Fruit fly (Drosophila melanogaster) whole organism, embryonic: ENCODE results near the gene mh.
A peak's percentile ranks its signal among the peaks of the same experiment; 100 is the strongest.

Experiments used
- Ada2b ChIP-seq: fragments of 200-800 bp; sonication (Bioruptor generic); IDR thresholded peaks from 2 replicates; pipeline ENCODE4 v1.3.6; 2022; ENCODE audit warnings: missing biosample characterization, missing genetic modification characterization
- CG10274 ChIP-seq: fragments of 200-800 bp; sonication (Bioruptor generic); optimal IDR thresholded peaks from 3 replicates; lab custom pipeline; 2017; ENCODE audit warnings: missing biosample characterization, mild to moderate bottlenecking, missing genetic modification characterization
- CG10321 ChIP-seq: fragments of 200-800 bp; sonication (Bioruptor generic); IDR thresholded peaks from 2 replicates; pipeline ENCODE4 v1.3.6; 2022; ENCODE audit warnings: missing biosample characterization, missing genetic modification characterization
- CG11504 ChIP-seq: fragments of 200-800 bp; sonication (Bioruptor generic); optimal IDR thresholded peaks from 3 replicates; lab custom pipeline; 2019; ENCODE audit warnings: missing biosample characterization, mild to moderate bottlenecking, missing genetic modification characterization, moderate library complexity
- CG11560 ChIP-seq: fragments of 200-800 bp; sonication (Bioruptor generic); IDR thresholded peaks from 3 replicates; pipeline ENCODE4 v1.3.6; 2022; ENCODE audit warnings: missing biosample characterization, missing genetic modification characterization
- CG11695 ChIP-seq: fragments of 200-800 bp; sonication (Bioruptor generic); IDR thresholded peaks from 3 replicates; pipeline ENCODE4 v1.3.6; 2022; ENCODE audit warnings: missing biosample characterization, missing genetic modification characterization
- CG12236 ChIP-seq: fragments of 200-800 bp; sonication (Bioruptor generic); optimal IDR thresholded peaks from 2 replicates; lab custom pipeline; 2016; ENCODE audit warnings: missing biosample characterization, missing genetic modification characterization
- CG14050 ChIP-seq: fragments of 200-800 bp; sonication (Bioruptor generic); IDR thresholded peaks from 3 replicates; pipeline ENCODE4 v1.3.6; 2022; ENCODE audit warnings: missing biosample characterization, missing genetic modification characterization
- CG1602 ChIP-seq: fragments of 200-800 bp; sonication (Bioruptor generic); optimal IDR thresholded peaks from 3 replicates; lab custom pipeline; 2016; ENCODE audit warnings: missing biosample characterization, missing genetic modification characterization
- CG1603 ChIP-seq: fragments of 200-800 bp; sonication (Bioruptor generic); optimal IDR thresholded peaks from 2 replicates; lab custom pipeline; 2019; ENCODE audit warnings: missing biosample characterization, mild to moderate bottlenecking, missing genetic modification characterization, moderate library complexity
- CG1647 ChIP-seq: fragments of 200-800 bp; sonication (Bioruptor generic); optimal IDR thresholded peaks from 3 replicates; lab custom pipeline; 2016; ENCODE audit warnings: missing biosample characterization, missing genetic modification characterization
- CG17328 ChIP-seq: fragments of 200-800 bp; sonication (Bioruptor generic); IDR thresholded peaks from 2 replicates; pipeline ENCODE4 v1.3.6; 2022; ENCODE audit warnings: missing biosample characterization, missing genetic modification characterization
- CG2678 ChIP-seq: fragments of 200-800 bp; sonication (Bioruptor generic); optimal IDR thresholded peaks from 3 replicates; lab custom pipeline; 2019; ENCODE audit warnings: missing biosample characterization, mild to moderate bottlenecking, missing genetic modification characterization, moderate library complexity
- CG30403 ChIP-seq: fragments of 200-800 bp; sonication (Bioruptor generic); optimal IDR thresholded peaks from 3 replicates; lab custom pipeline; 2016; ENCODE audit warnings: missing biosample characterization, missing genetic modification characterization
- CG3847 ChIP-seq: fragments of 200-800 bp; sonication (Bioruptor generic); IDR thresholded peaks from 2 replicates; pipeline ENCODE4 v1.3.6; 2022; ENCODE audit warnings: missing biosample characterization, missing genetic modification characterization
- CG43689 ChIP-seq: fragments of 200-800 bp; sonication (Bioruptor generic); IDR thresholded peaks from 2 replicates; pipeline ENCODE4 v1.3.6; 2022; ENCODE audit warnings: missing biosample characterization, missing genetic modification characterization
- CG6689 ChIP-seq: fragments of 200-800 bp; sonication (Bioruptor generic); IDR thresholded peaks from 2 replicates; pipeline ENCODE4 v1.3.6; 2022; ENCODE audit warnings: missing biosample characterization, missing genetic modification characterization
- CG9437 ChIP-seq: fragments of 200-800 bp; sonication (Bioruptor generic); optimal IDR thresholded peaks from 2 replicates; lab custom pipeline; 2018; ENCODE audit warnings: missing biosample characterization, mild to moderate bottlenecking, missing genetic modification characterization
- CG9932 ChIP-seq: fragments of 200-800 bp; sonication (Bioruptor generic); IDR thresholded peaks from 2 replicates; pipeline ENCODE4 v1.3.6; 2022; ENCODE audit warnings: missing biosample characterization, missing genetic modification characterization
- CTCF ChIP-seq: fragments of 200-800 bp; sonication (Bioruptor generic); optimal IDR thresholded peaks from 2 replicates; lab custom pipeline; 2017; ENCODE audit warnings: missing biosample characterization, mild to moderate bottlenecking, missing genetic modification characterization, moderate library complexity
- Dad ChIP-seq: fragments of 200-800 bp; sonication (Bioruptor generic); optimal IDR thresholded peaks from 3 replicates; lab custom pipeline; 2016; ENCODE audit warnings: missing biosample characterization, missing genetic modification characterization
- Dp ChIP-seq: fragments of 200-800 bp; sonication (Bioruptor generic); optimal IDR thresholded peaks from 2 replicates; lab custom pipeline; 2018; ENCODE audit warnings: missing biosample characterization, mild to moderate bottlenecking, missing genetic modification characterization, moderate library complexity
- Fer2 ChIP-seq: fragments of 200-800 bp; sonication (Bioruptor generic); optimal IDR thresholded peaks from 2 replicates; lab custom pipeline; 2018; ENCODE audit warnings: missing biosample characterization, mild to moderate bottlenecking, missing genetic modification characterization, moderate library complexity
- Gsc ChIP-seq: fragments of 200-800 bp; sonication (Bioruptor generic); IDR thresholded peaks from 2 replicates; pipeline ENCODE4 v1.3.6; 2022; ENCODE audit warnings: missing biosample characterization, missing genetic modification characterization
- Hmr ChIP-seq: fragments of 200-800 bp; sonication (Bioruptor generic); optimal IDR thresholded peaks from 3 replicates; lab custom pipeline; 2017; ENCODE audit warnings: mild to moderate bottlenecking, missing biosample characterization, missing genetic modification reagents, missing genetic modification characterization
- Hr3 ChIP-seq: fragments of 200-800 bp; sonication (Bioruptor generic); optimal IDR thresholded peaks from 3 replicates; lab custom pipeline; 2016; ENCODE audit warnings: missing biosample characterization, missing genetic modification characterization
- Hr39 ChIP-seq: fragments of >200 bp; optimal IDR thresholded peaks from 2 replicates; lab custom pipeline; 2017
- Nf-YB ChIP-seq: fragments of 200-800 bp; sonication (Bioruptor generic); optimal IDR thresholded peaks from 3 replicates; lab custom pipeline; 2019; ENCODE audit warnings: missing biosample characterization, mild to moderate bottlenecking, missing genetic modification characterization, moderate library complexity
- Ptx1 ChIP-seq: fragments of 200-800 bp; sonication (Bioruptor generic); IDR thresholded peaks from 2 replicates; pipeline ENCODE4 v1.3.6; 2022; ENCODE audit warnings: missing biosample characterization, missing genetic modification characterization
- ab ChIP-seq: fragments of 200-800 bp; sonication (Bioruptor generic); optimal IDR thresholded peaks from 2 replicates; lab custom pipeline; 2016; ENCODE audit warnings: missing biosample characterization, missing genetic modification characterization
- ara ChIP-seq: fragments of 200-800 bp; sonication (Bioruptor generic); IDR thresholded peaks from 2 replicates; pipeline ENCODE4 v1.3.6; 2022; ENCODE audit warnings: missing biosample characterization, missing genetic modification characterization
- dmrt99B ChIP-seq: fragments of 200-800 bp; sonication (Bioruptor generic); optimal IDR thresholded peaks from 2 replicates; lab custom pipeline; 2018; ENCODE audit warnings: missing biosample characterization, mild to moderate bottlenecking, missing genetic modification characterization, moderate library complexity
- ems ChIP-seq: fragments of 200-800 bp; sonication (Bioruptor generic); optimal IDR thresholded peaks from 3 replicates; lab custom pipeline; 2016; ENCODE audit warnings: missing biosample characterization, missing genetic modification characterization
- fd3F ChIP-seq: fragments of 200-800 bp; sonication (Bioruptor generic); optimal IDR thresholded peaks from 2 replicates; lab custom pipeline; 2018; ENCODE audit warnings: missing biosample characterization, mild to moderate bottlenecking, missing genetic modification characterization, moderate library complexity
- gce ChIP-seq: fragments of 200-800 bp; sonication (Bioruptor generic); IDR thresholded peaks from 3 replicates; pipeline ENCODE4 v1.3.6; 2022; ENCODE audit warnings: missing biosample characterization, missing genetic modification characterization
- gro ChIP-seq: fragments of 200-800 bp; sonication (Bioruptor generic); optimal IDR thresholded peaks from 2 replicates; lab custom pipeline; 2016; ENCODE audit warnings: missing biosample characterization, missing genetic modification characterization
- jigr1 ChIP-seq: fragments of 200-800 bp; sonication (Bioruptor generic); IDR thresholded peaks from 3 replicates; pipeline ENCODE4 v1.3.6; 2022; ENCODE audit warnings: missing biosample characterization, missing genetic modification characterization
- jumu ChIP-seq: fragments of 200-800 bp; sonication (Bioruptor generic); optimal IDR thresholded peaks from 3 replicates; lab custom pipeline; 2016; ENCODE audit warnings: missing biosample characterization, missing genetic modification characterization
- lov ChIP-seq, 2 experiments: fragments of 200-800 bp in 1 of 2; fragments of >200 bp in 1 of 2; sonication (Bioruptor generic) in 1 of 2; IDR thresholded peaks in 1 of 2; optimal IDR thresholded peaks in 1 of 2; 2 replicates in 1 of 2; 3 replicates in 1 of 2; pipeline versions ENCODE4 v1.3.6 to Lab custom; 2017 to 2022; ENCODE audit warnings: missing biosample characterization in 1 of 2, missing genetic modification characterization in 1 of 2
- pfk ChIP-seq: fragments of 200-800 bp; sonication (Bioruptor generic); optimal IDR thresholded peaks from 2 replicates; lab custom pipeline; 2018; ENCODE audit warnings: missing biosample characterization, mild to moderate bottlenecking, missing genetic modification characterization, moderate library complexity
- pho ChIP-seq: fragments of 200-800 bp; sonication (Bioruptor generic); optimal IDR thresholded peaks from 2 replicates; lab custom pipeline; 2016; ENCODE audit warnings: missing biosample characterization, missing genetic modification characterization
- pita ChIP-seq: fragments of 200-800 bp; sonication (Bioruptor generic); optimal IDR thresholded peaks from 2 replicates; lab custom pipeline; 2017; ENCODE audit warnings: missing biosample characterization, mild to moderate bottlenecking, missing genetic modification characterization
- run ChIP-seq: fragments of 200-800 bp; sonication (Bioruptor generic); optimal IDR thresholded peaks from 3 replicates; lab custom pipeline; 2018; ENCODE audit warnings: missing biosample characterization, mild to moderate bottlenecking, missing genetic modification characterization
- sqz ChIP-seq: fragments of 200-800 bp; sonication (Bioruptor generic); optimal IDR thresholded peaks from 3 replicates; lab custom pipeline; 2018; ENCODE audit warnings: missing biosample characterization, mild to moderate bottlenecking, missing genetic modification characterization
- tgo ChIP-seq: fragments of 200-800 bp; sonication (Bioruptor generic); IDR thresholded peaks from 3 replicates; pipeline ENCODE4 v1.3.6; 2022; ENCODE audit warnings: missing biosample characterization, missing genetic modification characterization
- tx ChIP-seq: fragments of 200-800 bp; sonication (Bioruptor generic); optimal IDR thresholded peaks from 2 replicates; lab custom pipeline; 2016; ENCODE audit warnings: missing biosample characterization, missing genetic modification characterization
- vnd ChIP-seq: fragments of 200-800 bp; sonication (Bioruptor generic); IDR thresholded peaks from 3 replicates; pipeline ENCODE4 v1.3.6; 2022; ENCODE audit warnings: missing biosample characterization, missing genetic modification characterization; ENCODE audit not compliant: partially characterized antibody
- wek ChIP-seq: fragments of 200-800 bp; sonication (Bioruptor generic); optimal IDR thresholded peaks from 3 replicates; lab custom pipeline; 2018; ENCODE audit warnings: missing biosample characterization, mild to moderate bottlenecking, missing genetic modification characterization, moderate library complexity

mh gene

dm6 chrX:15462436-15462857 is 12.8 kb downstream of the mh start, which contains the start of the genes shtd, CG6294 and CG6299 (continued):
- no peak for TF ChIP-seq Hr3 (GFP tag; lab: Kevin White, UChicago)
- TF ChIP-seq CG1647 = no peak
- no peak for TF ChIP-seq pita (GFP tag; lab: Kevin White, UChicago)
- TF ChIP-seq Nf-YB = no peak
- TF ChIP-seq CG10274 (GFP tag; lab: Kevin White, UChicago) = no peak
- TF ChIP-seq Dad = no peak
- no peak for TF ChIP-seq Ada2b
- no peak for TF ChIP-seq ara
- no peak for TF ChIP-seq CG43689 (GFP tag; lab: Robert Waterston, UW)
- TF ChIP-seq CG3847 (GFP tag; lab: Robert Waterston, UW) = peak; percentile 59
- no peak for TF ChIP-seq CG10321 (GFP tag; lab: Robert Waterston, UW)
- no peak for TF ChIP-seq Gsc (GFP tag; lab: Robert Waterston, UW)
- TF ChIP-seq CG9437 (GFP tag; lab: Kevin White, UChicago) = no peak
- no peak for TF ChIP-seq Ptx1 (GFP tag; lab: Robert Waterston, UW)
- no peak for TF ChIP-seq run (tag; lab: Kevin White, UChicago)
- no peak for TF ChIP-seq fd3F (GFP tag; lab: Kevin White, UChicago)
- TF ChIP-seq jumu (GFP tag; lab: Kevin White, UChicago) = no peak
- TF ChIP-seq gce = no peak
- TF ChIP-seq tx (GFP tag; lab: Kevin White, UChicago) = no peak
- TF ChIP-seq CG14050 (GFP tag; lab: Robert Waterston, UW) = no peak
- TF ChIP-seq vnd (GFP tag; lab: Robert Waterston, UW) = peak; percentile 98
- no peak for TF ChIP-seq pfk (GFP tag; lab: Kevin White, UChicago)
- TF ChIP-seq wek (GFP tag; lab: Kevin White, UChicago) = no peak
- TF ChIP-seq Hmr (GFP tag; lab: Kevin White, UChicago) = no peak
- TF ChIP-seq gro (GFP tag; lab: Kevin White, UChicago) = no peak
- 0 out of 3 replicates have a peak, but pooled peaks have one; percentile 36 for TF ChIP-seq CG11560 (tag; lab: Robert Waterston, UW)
- no peak for TF ChIP-seq CG17328 (GFP tag; lab: Robert Waterston, UW)
- TF ChIP-seq Fer2 (tag; lab: Kevin White, UChicago) = no peak
- TF ChIP-seq lov (optimal IDR thresholded peaks at IDR 0.05; lab: Kevin White, UChicago) = no peak
- TF ChIP-seq lov (GFP tag; IDR thresholded peaks at IDR 0.05; lab: Robert Waterston, UW) = no peak
- TF ChIP-seq CTCF (GFP tag; lab: Kevin White, UChicago) = no peak
- TF ChIP-seq jigr1 (GFP tag; lab: Robert Waterston, UW) = no peak
- peak; percentile 1 for TF ChIP-seq pho (GFP tag; lab: Kevin White, UChicago)
- TF ChIP-seq ab = no peak
- TF ChIP-seq sqz (GFP tag; lab: Kevin White, UChicago) = no peak
- no peak for TF ChIP-seq CG1603 (tag; lab: Kevin White, UChicago)
- no peak for TF ChIP-seq Hr39 (lab: Kevin White, UChicago)
- no peak for TF ChIP-seq CG12236 (GFP tag; lab: Kevin White, UChicago)
- peak; percentile 13 for TF ChIP-seq ems (GFP tag; lab: Kevin White, UChicago)
- no peak for TF ChIP-seq CG11695 (GFP tag; lab: Robert Waterston, UW)
- TF ChIP-seq tgo (GFP tag; lab: Robert Waterston, UW) = no peak
- TF ChIP-seq Dp = peak; percentile 77
- TF ChIP-seq CG2678 = no peak
- no peak for TF ChIP-seq CG1602 (GFP tag; lab: Kevin White, UChicago)
- TF ChIP-seq dmrt99B (tag; lab: Kevin White, UChicago) = no peak
- TF ChIP-seq CG9932 (GFP tag; lab: Robert Waterston, UW) = peak; percentile 33; the same call in 1 of the 2 replicates
- TF ChIP-seq CG30403 (GFP tag; lab: Kevin White, UChicago) = peak; percentile 34
- TF ChIP-seq CG6689 (GFP tag; lab: Robert Waterston, UW) = no peak
- TF ChIP-seq CG11504 (tag; lab: Kevin White, UChicago) = no peak
- TF ChIP-seq, all 482 proteins: peak for 113
